Worm (Caenorhabditis elegans) whole organism, L4/young adult: Measurements from ENCODE around the gene xbp-1.

Source experiments
- W03F9.2 ChIP-seq: fragments of 150-350 bp; optimal IDR thresholded peaks from 2 replicates; lab custom pipeline; 2014; ENCODE audit warnings: missing biosample characterization, missing genetic modification characterization
- dao-5 ChIP-seq: sonication (generic microtip); optimal IDR thresholded peaks from 2 replicates; lab custom pipeline; 2016; ENCODE audit warnings: missing genotype, missing genetic modification characterization, moderate library complexity, missing compliant biosample characterization
- him-1 ChIP-seq: sonication (generic microtip); optimal IDR thresholded peaks from 2 replicates; lab custom pipeline; 2016; ENCODE audit warnings: missing genotype, missing genetic modification reagents, missing genetic modification characterization, missing compliant biosample characterization

Gene xbp-1

DNA sequence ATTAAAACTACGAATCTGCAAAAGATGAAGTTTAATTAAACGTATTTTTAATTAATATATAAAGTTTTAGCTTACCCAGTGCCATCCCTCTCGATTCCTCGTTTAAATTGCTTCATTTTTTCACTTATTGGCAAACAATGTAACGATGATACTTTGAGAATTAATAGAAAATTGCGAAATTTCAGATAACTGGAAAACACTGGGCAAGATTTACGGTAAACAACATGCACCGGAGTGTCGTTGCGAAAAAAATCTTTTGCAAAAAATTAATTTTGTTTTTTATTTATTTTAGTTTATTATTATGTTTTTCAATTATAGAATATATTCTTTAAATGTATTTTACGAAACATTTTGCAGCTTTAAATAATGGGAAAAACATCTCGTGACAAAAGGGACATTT, 10.5 kb downstream of the xbp-1 start, which contains the start of the genes pelo-1 and R74.7:
Gene pelo-1, minus strand, starts transcription at position 151 of the 400 bp plus-strand sequence.
Gene R74.7, plus strand, starts transcription at position 358 of the 400 bp plus-strand sequence.
- TF ChIP-seq dao-5, result no peak
- TF ChIP-seq him-1 (tag; lab: Kevin White, UChicago), result no peak
- no peak for TF ChIP-seq W03F9.2

DNA sequence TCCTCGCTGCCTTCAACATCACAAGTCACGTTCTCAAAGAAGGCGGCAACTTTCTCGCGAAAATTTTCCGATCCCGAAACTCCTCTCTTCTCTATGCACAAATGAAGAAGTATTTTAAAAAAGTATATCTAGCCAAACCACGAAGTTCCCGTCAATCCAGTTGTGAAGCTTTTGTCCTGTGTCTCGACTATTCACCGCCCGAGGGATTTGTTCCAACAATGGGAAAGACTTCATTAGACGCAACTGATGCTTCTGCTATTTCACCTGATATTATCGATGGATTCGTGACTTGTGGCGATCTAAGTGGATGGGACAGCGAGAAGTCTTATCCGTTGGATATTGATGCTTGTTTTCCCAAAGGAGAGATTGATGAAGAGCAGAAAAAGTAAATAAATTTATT, 11.4 kb downstream of the xbp-1 start:
- TF ChIP-seq dao-5 (no peak), W03F9.2 (no peak), him-1 (tag; lab: Kevin White, UChicago) (no peak)

DNA sequence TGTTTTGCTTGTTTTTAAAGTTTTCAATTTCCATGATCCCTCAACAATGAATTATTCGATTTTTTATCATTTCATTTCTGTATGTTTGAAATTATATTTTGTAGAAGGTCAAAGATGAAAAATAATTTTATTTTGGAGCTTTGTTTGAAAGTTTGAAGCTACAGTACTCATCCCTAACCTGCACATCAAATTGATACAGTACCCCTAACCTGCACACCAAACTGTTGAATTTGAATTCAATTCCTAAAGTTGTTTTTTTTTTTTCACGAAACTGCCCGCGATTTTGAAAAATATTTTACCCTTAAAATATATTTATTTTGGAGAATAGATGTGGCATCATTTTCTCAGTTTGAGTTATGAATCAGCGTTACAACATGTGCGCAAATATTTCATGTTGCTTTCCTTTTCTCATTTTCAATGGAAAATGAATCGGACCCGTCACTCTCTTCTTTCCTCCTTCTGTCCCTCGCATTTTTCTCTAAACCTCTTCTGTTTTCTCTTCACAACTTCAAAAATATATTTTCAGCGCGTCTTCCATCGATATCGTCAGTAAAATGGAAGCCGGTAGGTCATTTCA, 12.2 kb downstream of the xbp-1 start, which contains the start of gene R74.8:
Gene R74.8, plus strand, starts transcription at position 527 of the 577 bp plus-strand sequence.
- TF ChIP-seq W03F9.2, result peak; percentile 36
- TF ChIP-seq dao-5, result no peak

DNA sequence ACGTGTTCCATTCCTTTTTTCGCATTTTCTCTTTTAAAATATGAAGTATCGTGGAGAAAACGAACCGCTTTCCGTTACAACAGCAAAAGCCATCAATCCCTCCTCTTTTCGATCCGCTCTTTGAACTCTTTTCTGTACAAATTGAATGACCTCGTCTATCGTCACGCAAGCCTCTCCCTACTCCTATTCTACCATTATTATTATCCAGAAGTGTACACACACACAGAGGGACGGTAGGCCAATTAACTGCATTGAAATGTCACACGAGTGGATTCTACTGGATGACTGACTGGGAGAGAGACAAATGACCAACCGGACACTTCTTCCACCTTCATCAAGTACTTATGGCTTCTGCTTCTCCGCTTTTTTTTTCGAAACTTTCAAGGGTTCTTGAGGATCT, 14.6 kb downstream of the xbp-1 start:
- no peak for TF ChIP-seq dao-5
- TF ChIP-seq him-1 (tag; lab: Kevin White, UChicago), result no peak
- TF ChIP-seq W03F9.2, result no peak

DNA sequence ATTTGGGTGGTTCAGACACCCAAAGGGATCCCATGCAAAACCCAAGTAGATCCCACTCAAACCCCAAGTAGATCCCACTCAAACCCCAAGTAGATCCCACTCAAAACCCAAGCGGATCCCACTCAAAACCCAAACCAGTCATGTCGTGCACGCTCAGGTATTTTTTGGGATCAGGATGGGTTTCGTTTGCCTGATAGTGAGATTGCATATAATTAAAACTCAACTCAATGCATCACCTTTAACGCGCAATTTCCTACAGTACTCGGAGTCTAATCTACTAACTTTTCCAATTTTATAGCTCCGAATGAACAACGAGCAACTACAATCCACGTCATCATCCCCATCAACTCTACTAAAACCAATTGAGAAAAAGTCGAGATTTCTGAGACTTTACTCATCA, 15.6 kb downstream of the xbp-1 start, which contains the start of gene phlp-2:
Gene phlp-2, plus strand, starts transcription at position 301 of the 400 bp plus-strand sequence.
- TF ChIP-seq dao-5 (no peak), him-1 (tag; lab: Kevin White, UChicago) (no peak), W03F9.2 (no peak)

DNA sequence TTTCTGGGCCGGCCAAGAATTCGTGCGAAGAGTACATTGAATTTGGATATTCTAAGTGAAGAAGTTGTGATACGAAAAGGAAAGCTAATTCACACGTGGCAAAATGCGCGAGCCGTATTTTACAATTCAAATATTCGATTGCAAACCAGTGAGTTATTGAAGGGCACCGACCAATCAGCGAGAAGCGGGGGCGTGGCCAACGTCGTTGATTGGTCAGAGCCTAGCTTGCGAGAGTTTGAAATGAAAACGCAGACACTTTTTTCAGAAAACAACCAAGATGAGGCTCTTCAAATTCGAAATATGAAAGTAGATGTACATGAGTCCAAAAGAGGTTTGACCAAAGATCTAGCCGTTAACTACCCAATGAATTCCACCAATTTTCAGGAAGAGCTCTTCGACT, 17.1 kb downstream of the xbp-1 start:
- TF ChIP-seq dao-5 (no peak), him-1 (tag; lab: Kevin White, UChicago) (no peak), W03F9.2 (no peak)

DNA sequence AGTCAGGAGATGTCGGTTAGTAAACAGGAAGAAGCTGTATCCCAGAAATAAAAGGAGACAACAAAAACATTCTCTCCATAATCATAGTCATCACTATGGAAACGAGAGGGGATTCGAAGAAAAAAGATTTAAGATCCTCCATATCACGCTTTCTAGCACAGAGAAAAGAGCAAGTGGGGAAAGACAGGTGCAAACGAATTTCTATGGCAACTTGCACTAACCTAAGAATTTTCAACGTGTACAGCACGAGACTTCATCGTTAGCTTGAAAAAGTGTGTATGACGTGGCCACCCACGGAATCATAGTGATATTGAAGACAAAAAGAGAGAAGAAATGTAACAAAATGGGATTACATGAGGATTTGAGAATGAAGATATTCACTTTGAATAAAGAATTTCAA, 27.3 kb downstream of the xbp-1 start:
- no peak for TF ChIP-seq W03F9.2
- no peak for TF ChIP-seq him-1 (tag; lab: Kevin White, UChicago)
- TF ChIP-seq dao-5, result no peak

DNA sequence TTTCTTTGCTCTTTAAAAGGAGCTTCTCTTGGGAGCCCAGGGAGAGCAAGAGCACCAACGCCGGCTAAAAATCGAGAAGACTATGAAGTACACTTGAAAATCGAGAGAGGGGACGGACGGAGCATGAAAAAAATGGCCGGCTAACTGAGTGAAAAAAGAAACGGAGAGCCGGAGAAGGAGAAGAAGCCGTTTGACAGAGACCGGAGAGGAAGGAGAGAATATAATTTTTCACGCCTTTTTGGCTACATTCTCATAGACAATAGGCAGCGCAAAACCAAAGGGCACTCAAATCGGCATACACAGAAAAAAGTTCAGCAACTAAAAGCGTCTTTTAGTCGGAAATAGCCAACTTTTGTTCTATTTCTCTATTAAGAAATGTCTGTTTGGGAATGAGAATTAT, 27.9 kb downstream of the xbp-1 start:
- no peak for TF ChIP-seq W03F9.2
- TF ChIP-seq dao-5, result no peak
- TF ChIP-seq him-1 (tag; lab: Kevin White, UChicago), result no peak

DNA sequence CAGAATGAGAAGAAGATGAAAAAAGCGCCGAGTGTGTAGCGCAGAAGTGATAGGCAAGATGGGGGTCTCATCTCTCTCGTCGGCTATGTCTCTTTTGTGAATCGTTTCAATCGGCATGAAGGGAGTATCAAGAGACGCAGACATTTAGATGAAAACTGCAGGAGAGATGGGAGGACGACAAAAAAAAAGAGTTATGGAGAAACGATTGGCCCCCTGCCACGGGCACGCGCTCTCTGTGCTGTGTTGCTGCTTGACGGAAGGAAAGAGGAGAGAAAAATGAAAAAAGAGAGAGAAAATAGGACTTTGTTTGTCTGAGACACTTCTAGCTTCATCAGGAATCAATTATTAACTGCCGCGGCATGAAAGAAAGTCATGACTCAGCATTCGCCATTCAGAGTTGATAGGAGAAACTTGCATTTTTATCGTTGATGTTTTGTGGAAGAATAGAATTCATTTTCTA, 30.1 kb downstream of the xbp-1 start:
- TF ChIP-seq W03F9.2 (peak; percentile 41), him-1 (tag; lab: Kevin White, UChicago) (peak; percentile 71), dao-5 (no peak)

DNA sequence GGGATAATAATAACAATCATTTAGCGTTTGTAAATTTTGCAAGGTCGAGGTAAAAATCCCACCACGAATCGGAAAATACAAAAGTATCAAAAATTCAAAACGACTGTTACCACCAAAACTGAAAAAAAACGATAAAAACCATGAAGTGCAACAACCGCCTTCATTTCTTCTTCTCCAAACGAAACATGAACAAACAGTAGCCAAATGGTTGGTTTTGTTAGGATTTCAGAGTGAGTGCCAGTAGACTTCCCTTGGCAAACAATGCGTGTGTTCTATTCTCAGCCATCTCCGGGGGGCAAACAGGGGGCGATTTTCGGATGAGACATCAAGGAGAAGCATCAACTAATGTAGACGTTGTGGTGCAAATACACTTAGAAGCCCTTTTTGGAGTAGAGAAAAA, 31.1 kb downstream of the xbp-1 start:
- TF ChIP-seq W03F9.2 (no peak), dao-5 (no peak), him-1 (tag; lab: Kevin White, UChicago) (no peak)

DNA sequence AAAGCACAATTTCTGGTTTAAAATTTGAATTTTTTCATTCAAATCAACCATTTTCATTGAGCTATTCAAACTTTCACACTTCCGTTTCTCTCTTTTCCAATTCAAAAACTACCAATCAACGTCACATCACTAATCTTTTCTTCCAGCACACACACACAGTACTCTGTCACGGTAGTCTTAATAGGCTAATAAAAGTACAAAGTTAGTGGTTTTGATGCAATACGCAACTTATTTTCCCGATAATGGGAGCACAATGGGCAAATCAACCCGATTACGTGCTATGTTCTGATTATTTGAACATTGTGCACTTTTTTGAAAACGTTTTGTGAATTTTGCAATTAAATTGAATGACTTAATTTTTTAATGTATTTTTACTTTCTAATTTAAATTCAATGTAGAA, 33.8 kb downstream of the xbp-1 start:
- TF ChIP-seq him-1 (tag; lab: Kevin White, UChicago), result no peak
- no peak for TF ChIP-seq dao-5
- no peak for TF ChIP-seq W03F9.2

DNA sequence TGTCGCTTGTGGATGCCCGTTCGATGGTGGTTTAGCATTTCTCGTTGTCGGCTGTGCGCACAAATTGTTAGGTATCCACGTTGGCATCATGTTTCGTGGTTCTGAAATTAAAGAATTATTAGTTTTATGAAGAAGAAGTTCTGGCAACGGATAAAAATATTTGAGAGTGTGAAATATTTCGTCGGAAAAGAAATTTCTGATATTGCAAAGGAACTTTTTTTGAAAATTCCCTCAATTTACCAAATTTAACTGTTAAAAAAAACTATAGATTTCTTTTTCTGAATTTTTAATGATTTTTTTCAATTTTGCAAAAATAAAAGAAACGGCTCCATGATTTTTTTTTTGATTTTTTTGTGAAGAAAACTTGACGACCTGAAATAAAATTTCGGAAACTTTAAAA, 34.4 kb downstream of the xbp-1 start, which contains the start of gene mpk-1:
Gene mpk-1, minus strand, starts transcription at position 101 of the 400 bp plus-strand sequence.
- TF ChIP-seq dao-5, result no peak
- no peak for TF ChIP-seq W03F9.2
- no peak for TF ChIP-seq him-1 (tag; lab: Kevin White, UChicago)

DNA sequence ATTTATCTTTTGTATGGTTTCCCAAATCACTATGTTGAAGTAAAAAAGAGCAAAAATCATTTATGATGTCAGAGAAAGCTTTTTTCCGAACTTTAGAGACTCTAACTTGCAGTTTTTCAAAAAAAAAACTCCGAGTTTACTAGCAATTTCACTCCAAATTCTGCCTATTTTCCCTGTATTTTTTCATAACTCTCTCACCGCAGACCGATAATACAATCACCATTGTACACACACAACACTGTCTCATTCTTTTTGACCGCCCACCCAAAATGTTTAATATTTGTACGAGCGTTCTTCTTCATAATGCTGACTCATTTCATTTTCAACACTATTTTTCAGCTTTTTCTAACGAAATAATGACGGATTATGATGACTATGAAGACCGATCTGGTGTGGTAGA, 35.2 kb downstream of the xbp-1 start, which contains the start of gene F43C1.5:
Gene F43C1.5, plus strand, starts transcription at position 301 of the 400 bp plus-strand sequence.
- TF ChIP-seq dao-5, result no peak
- TF ChIP-seq W03F9.2, result no peak
- no peak for TF ChIP-seq him-1 (tag; lab: Kevin White, UChicago)

DNA sequence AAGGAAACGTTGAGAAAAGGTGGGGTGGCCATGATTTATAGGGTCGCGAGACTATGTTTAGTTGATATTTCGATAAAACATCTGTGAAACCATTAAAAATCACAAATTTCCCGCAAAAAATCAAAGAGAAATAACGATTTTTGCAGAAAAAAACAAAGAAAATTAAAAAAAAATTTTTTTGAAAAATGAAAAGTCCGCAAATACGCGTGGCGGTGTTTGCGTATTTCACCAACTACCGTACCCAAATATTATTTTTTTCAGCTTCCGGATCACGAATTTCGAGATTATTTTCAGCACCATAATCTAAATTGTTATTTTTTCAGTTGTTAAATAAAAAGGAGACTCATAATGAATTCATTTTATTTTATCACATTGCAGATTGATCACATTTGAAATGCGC, 36.5 kb downstream of the xbp-1 start:
- TF ChIP-seq dao-5, result no peak
- no peak for TF ChIP-seq him-1 (tag; lab: Kevin White, UChicago)

DNA sequence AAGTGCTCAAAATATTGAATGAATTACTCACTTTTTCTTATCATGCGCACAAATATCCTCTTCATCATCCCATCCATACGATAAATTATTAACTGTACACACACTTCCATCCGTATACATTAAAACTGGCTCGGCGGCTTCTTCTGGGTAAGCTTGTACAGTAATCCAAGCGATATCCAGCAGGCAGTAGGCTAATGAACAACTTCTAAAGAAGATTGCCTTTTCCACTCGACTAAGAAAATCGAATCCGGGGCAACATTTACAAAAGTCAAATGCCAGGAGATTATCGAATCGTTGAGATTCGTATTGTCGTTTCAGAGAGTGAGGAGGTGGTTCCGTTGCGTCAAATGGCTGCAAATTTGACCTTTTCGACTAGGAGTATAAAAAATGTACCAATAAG, 37.8 kb downstream of the xbp-1 start:
- no peak for TF ChIP-seq him-1 (tag; lab: Kevin White, UChicago)

DNA sequence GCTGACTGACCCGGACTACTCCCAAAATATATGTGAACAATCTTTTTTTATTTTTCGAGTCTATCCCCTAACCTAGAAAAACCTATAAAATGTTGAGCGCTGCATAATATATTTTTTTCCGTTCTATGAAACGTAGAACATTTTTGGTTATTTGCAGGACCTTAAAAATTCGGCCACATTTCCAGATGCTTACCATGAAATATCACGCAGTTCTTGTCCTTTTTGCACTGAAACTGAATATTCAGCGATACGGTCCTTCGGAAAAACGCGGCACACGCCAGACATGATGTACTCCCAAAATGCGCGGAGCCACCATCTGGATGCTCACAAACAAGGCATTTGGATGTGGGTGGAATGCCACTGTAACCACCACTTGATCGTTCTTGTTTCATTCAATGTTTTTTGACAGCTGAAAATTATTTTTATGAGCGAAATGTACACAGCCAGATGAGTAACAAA, 39.2 kb downstream of the xbp-1 start, which contains the start of gene nhr-20:
Gene nhr-20, minus strand, starts transcription at position 409 of the 459 bp plus-strand sequence.
- TF ChIP-seq him-1 (tag; lab: Kevin White, UChicago) (no peak), dao-5 (no peak), W03F9.2 (no peak)
